Fruit fly (Drosophila melanogaster) S2 (cell line): Measurements from ENCODE around the gene CG7460.

ENCODE experiments used
- CG8478 ChIP-seq: fragments of >200 bp; optimal IDR thresholded peaks from 2 replicates; lab custom pipeline; 2018
- CTCF ChIP-seq, 2 experiments: fragments of >200 bp; optimal IDR thresholded peaks; 2 replicates each; lab custom pipeline; 2018

- TF ChIP-seq CG8478, result no peak
- TF ChIP-seq CTCF (optimal IDR thresholded peaks at IDR 0.05; lab: Kevin White, UChicago), result no peak
Observed at dm6 chr3L:17791067-17791466, 50.7 kb downstream of the CG7460 start.
